Fruit fly (Drosophila melanogaster) S2 (cell line): ENCODE data around the gene CG10311.

Experiments
- CG8478 ChIP-seq: fragments of >200 bp; optimal IDR thresholded peaks from 2 replicates; lab custom pipeline; 2018
- CTCF ChIP-seq, 2 experiments: fragments of >200 bp; optimal IDR thresholded peaks; 2 replicates each; lab custom pipeline; 2018

DNA sequence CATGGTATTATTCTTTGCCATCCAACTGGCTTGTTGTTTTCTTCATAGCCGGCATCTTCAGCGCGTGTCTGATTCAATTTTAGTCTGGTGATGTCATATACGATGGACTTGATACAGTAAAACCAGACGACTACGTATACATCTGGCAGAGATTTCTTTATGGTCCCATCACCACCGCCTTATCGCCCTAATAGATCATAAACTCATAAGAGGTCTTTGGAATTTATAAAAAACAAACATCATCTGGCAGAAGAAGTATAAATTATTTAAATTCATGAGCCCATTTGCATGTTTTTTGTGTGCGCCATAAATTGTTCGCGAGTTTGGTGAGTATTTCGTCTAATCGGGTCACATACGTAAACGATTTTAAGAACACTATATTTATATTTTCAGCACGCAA, 8.5 kb downstream of the CG10311 start:
- TF ChIP-seq CG8478 (lab: Kevin White, UChicago) (no peak), CTCF (optimal IDR thresholded peaks at IDR 0.05; lab: Kevin White, UChicago) (no peak)
